Fruit fly (Drosophila melanogaster) whole organism, adult: ENCODE results near the gene Cdlc2.

ENCODE experiments used
- CG11617 ChIP-seq: fragments of 200-800 bp; sonication (Bioruptor generic); optimal IDR thresholded peaks from 2 replicates; lab custom pipeline; 2017; ENCODE audit warnings: mild to moderate bottlenecking, missing biosample characterization, missing genetic modification reagents, missing genetic modification characterization
- CG12768 ChIP-seq: fragments of 200-800 bp; sonication (Bioruptor generic); optimal IDR thresholded peaks from 2 replicates; lab custom pipeline; 2017; ENCODE audit warnings: missing biosample characterization, missing genetic modification characterization, mild to moderate bottlenecking, moderate library complexity, missing genetic modification reagents
- CG14711 ChIP-seq: fragments of 200-800 bp; sonication (Bioruptor generic); optimal IDR thresholded peaks from 2 replicates; lab custom pipeline; 2018; ENCODE audit warnings: missing biosample characterization, mild to moderate bottlenecking, missing genetic modification characterization, moderate library complexity
- CG1620 ChIP-seq: fragments of 200-800 bp; sonication (Bioruptor generic); optimal IDR thresholded peaks from 2 replicates; lab custom pipeline; 2016; ENCODE audit warnings: missing biosample characterization, missing genetic modification characterization
- CG33017 ChIP-seq: fragments of 200-800 bp; sonication (Bioruptor generic); optimal IDR thresholded peaks from 2 replicates; lab custom pipeline; 2018; ENCODE audit warnings: missing biosample characterization, mild to moderate bottlenecking, missing genetic modification characterization, moderate library complexity
- CG5204 ChIP-seq: fragments of 200-800 bp; sonication (Bioruptor generic); optimal IDR thresholded peaks from 2 replicates; lab custom pipeline; 2016; ENCODE audit warnings: missing biosample characterization, missing genetic modification characterization
- CG7045 ChIP-seq: fragments of 200-800 bp; sonication (Bioruptor generic); optimal IDR thresholded peaks from 2 replicates; lab custom pipeline; 2017; ENCODE audit warnings: missing biosample characterization, mild to moderate bottlenecking, missing genetic modification characterization
- CG7101 ChIP-seq: fragments of 200-800 bp; sonication (Bioruptor generic); optimal IDR thresholded peaks from 2 replicates; lab custom pipeline; 2018; ENCODE audit warnings: missing biosample characterization, mild to moderate bottlenecking, missing genetic modification characterization, moderate library complexity
- Clk ChIP-seq: fragments of 200-800 bp; sonication (Bioruptor generic); optimal IDR thresholded peaks from 2 replicates; lab custom pipeline; 2017; ENCODE audit warnings: missing biosample characterization, missing genetic modification characterization
- Crg-1 ChIP-seq: fragments of 200-800 bp; sonication (Bioruptor generic); optimal IDR thresholded peaks from 2 replicates; lab custom pipeline; 2016; ENCODE audit warnings: missing biosample characterization, missing genetic modification characterization
- Hr96 ChIP-seq: fragments of 200-800 bp; sonication (Bioruptor generic); optimal IDR thresholded peaks from 2 replicates; lab custom pipeline; 2016; ENCODE audit warnings: missing biosample characterization, missing genetic modification characterization
- Mnt ChIP-seq: fragments of 200-800 bp; sonication (Bioruptor generic); optimal IDR thresholded peaks from 2 replicates; lab custom pipeline; 2016; ENCODE audit warnings: missing biosample characterization, mild to moderate bottlenecking, missing genetic modification characterization
- bab1 ChIP-seq: fragments of 200-800 bp; sonication (Bioruptor generic); optimal IDR thresholded peaks from 3 replicates; lab custom pipeline; 2019; ENCODE audit warnings: missing biosample characterization, mild to moderate bottlenecking, missing genetic modification characterization, moderate library complexity
- cic ChIP-seq: fragments of 200-800 bp; sonication (Bioruptor generic); optimal IDR thresholded peaks from 2 replicates; lab custom pipeline; 2017; ENCODE audit warnings: missing biosample characterization, mild to moderate bottlenecking, missing genetic modification characterization, moderate library complexity
- cnc ChIP-seq, 2 experiments: fragments of >200 bp; optimal IDR thresholded peaks; 2 replicates each; lab custom pipeline; 2017
- kay ChIP-seq: fragments of 200-800 bp; sonication (Bioruptor generic); peaks from one replicate; lab custom pipeline; 2016; ENCODE audit warnings: missing biosample characterization, missing genetic modification characterization, borderline replicate concordance
- ovo ChIP-seq: fragments of 200-800 bp; sonication (Bioruptor generic); optimal IDR thresholded peaks from 2 replicates; lab custom pipeline; 2016; ENCODE audit warnings: missing biosample characterization, missing genetic modification characterization
- pad ChIP-seq: fragments of 200-800 bp; sonication (Bioruptor generic); optimal IDR thresholded peaks from 3 replicates; lab custom pipeline; 2017; ENCODE audit warnings: missing biosample characterization, missing genetic modification characterization, mild to moderate bottlenecking, moderate library complexity, missing genetic modification reagents
- tj ChIP-seq: fragments of 200-800 bp; sonication (Bioruptor generic); optimal IDR thresholded peaks from 3 replicates; lab custom pipeline; 2017; ENCODE audit warnings: missing biosample characterization, mild to moderate bottlenecking, missing genetic modification characterization, moderate library complexity
- toe ChIP-seq: fragments of 200-800 bp; sonication (Bioruptor generic); optimal IDR thresholded peaks from 2 replicates; lab custom pipeline; 2016; ENCODE audit warnings: missing biosample characterization, missing genetic modification characterization

The Cdlc2 gene

DNA sequence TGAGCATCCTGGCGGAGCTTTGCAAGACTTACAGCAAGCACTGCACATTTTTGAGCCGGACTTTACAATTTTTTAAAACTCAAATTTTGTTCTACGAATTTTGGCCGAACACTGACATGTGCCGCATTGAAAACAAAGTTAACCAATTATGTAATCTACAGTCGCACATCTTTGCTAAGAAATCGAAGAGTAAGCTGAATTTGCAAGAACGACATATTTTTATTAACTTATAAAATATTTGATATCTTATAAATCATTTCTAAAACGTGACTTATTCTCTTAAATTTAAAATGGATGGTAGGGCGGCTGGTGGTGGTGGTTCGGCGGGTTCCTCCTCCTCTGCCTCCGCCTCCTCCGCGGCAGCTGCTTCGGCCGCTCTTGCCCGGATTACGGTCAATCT, 8.6 kb downstream of the Cdlc2 start, which contains the start of gene CG5556:
Gene CG5556 (minus strand): TSS at position 101 of the 400 bp plus-strand sequence.
- TF ChIP-seq CG33017 = no peak
- TF ChIP-seq CG7101 = no peak
- TF ChIP-seq kay (GFP tag; lab: Kevin White, UChicago) = no peak
- TF ChIP-seq ovo (GFP tag; lab: Kevin White, UChicago) = no peak
- no peak for TF ChIP-seq tj (GFP tag; lab: Kevin White, UChicago)
- no peak for TF ChIP-seq Clk (GFP tag; lab: Kevin White, UChicago)

DNA sequence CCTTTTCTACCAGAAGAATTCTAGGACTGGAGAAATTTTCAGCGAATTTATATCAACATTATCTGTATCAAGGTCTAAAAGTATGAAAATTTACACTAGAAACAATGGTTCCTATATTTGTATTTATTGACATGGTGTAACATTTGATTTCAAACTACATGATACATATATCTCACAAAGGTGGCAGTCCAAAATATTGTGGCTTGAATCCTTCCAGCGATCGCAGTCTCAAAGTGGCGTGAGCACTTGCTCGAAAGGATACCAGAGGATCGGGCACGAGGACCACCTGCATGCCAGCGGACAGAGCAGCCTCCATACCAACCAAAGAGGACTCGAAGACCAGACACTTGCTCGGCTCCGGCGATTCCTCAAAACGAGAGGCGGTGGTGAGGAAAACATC, 9.8 kb downstream of the Cdlc2 start, which contains the start of gene CG5561:
Gene CG5561 (minus strand): TSS at position 101 of the 400 bp plus-strand sequence.
- no peak for TF ChIP-seq CG1620 (GFP tag; lab: Kevin White, UChicago)
- no peak for TF ChIP-seq Mnt (GFP tag; lab: Kevin White, UChicago)
- TF ChIP-seq cnc (optimal IDR thresholded peaks at IDR 0.05; lab: Kevin White, UChicago) = no peak
- no peak for TF ChIP-seq cic (GFP tag; lab: Kevin White, UChicago)
- no peak for TF ChIP-seq CG11617
- TF ChIP-seq ovo (GFP tag; lab: Kevin White, UChicago) = no peak
- no peak for TF ChIP-seq bab1
- TF ChIP-seq Clk (GFP tag; lab: Kevin White, UChicago) = no peak
- no peak for TF ChIP-seq CG12768 (GFP tag; lab: Kevin White, UChicago)
- no peak for TF ChIP-seq CG5204 (GFP tag; lab: Kevin White, UChicago)
- no peak for TF ChIP-seq CG7101
- TF ChIP-seq pad = no peak
- no peak for TF ChIP-seq CG7045
- TF ChIP-seq tj (GFP tag; lab: Kevin White, UChicago) = no peak

DNA sequence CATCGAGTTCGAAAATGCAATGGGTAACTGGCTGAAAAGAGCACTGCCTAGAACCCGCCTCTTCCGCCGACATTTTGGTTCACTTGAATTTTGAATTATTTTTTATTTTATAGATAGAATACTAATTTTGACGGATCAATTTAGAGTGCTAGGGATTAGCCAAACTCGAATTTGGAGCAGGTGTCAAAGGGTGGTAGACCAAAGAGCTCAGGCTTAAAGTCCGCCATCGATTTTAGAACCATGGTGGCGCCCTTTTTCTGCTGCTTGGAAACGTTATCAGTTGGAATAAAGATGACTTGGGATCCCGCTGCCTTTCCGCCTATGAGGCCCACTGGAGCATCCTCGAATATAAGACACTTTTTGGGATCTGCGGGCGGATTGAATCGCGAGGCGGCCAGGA, 10.6 kb downstream of the Cdlc2 start, which contains the start of gene CG31924:
Gene CG31924 (minus strand): TSS at position 101 of the 400 bp plus-strand sequence.
- no peak for TF ChIP-seq kay (GFP tag; lab: Kevin White, UChicago)
- TF ChIP-seq tj (GFP tag; lab: Kevin White, UChicago) = no peak
- TF ChIP-seq Hr96 (GFP tag; lab: Kevin White, UChicago) = no peak
- TF ChIP-seq Mnt (GFP tag; lab: Kevin White, UChicago) = no peak
- no peak for TF ChIP-seq CG7101
- TF ChIP-seq cic (GFP tag; lab: Kevin White, UChicago) = no peak
- TF ChIP-seq CG14711 = no peak
- no peak for TF ChIP-seq ovo (GFP tag; lab: Kevin White, UChicago)
- no peak for TF ChIP-seq CG7045
- TF ChIP-seq Clk (GFP tag; lab: Kevin White, UChicago) = no peak

DNA sequence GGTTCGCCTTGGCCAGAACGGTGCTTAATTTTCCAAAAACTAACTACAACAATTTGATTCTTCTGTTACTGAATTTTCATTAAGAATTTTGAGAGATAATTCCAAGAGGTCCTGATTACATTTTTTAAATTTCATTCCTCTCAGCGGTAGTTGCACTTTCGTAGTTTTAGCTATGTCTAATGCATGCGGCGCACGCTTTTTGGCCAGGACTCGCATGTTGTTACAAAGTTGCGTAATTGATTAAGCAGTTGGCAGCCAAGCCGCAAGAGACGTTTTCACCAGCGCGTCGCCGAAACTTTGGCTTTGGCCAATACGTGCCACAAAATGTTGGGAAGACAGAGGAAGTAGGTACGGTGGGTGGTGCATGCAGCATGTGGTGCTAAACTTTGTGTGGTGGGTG, 11.6 kb downstream of the Cdlc2 start, which contains the start of gene CG5565:
Gene CG5565 (minus strand): TSS at position 101 of the 400 bp plus-strand sequence.
- no peak for TF ChIP-seq CG14711

DNA sequence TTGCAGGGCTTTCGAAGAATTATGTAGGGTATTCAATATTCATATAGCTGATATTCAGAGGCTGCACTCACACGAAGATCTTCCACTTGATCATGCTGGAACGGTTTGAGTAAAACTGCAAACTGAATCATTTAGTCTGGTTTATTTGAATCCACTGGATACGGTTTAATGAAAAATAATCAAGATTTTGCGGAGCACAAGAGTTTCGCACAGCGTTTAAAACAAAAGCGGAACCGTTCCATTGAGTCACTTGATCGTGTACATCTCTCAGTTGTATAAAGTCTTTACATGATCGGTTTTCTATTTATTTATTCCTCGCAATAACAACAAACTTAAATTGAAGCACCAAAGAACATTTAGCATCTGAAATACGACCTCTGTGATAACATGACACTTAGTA, 15.5 kb downstream of the Cdlc2 start, which contains the start of gene CG31659:
Gene CG31659 (minus strand): TSS at position 101 of the 400 bp plus-strand sequence.
- TF ChIP-seq Hr96 (GFP tag; lab: Kevin White, UChicago) (no peak), cic (GFP tag; lab: Kevin White, UChicago) (no peak), CG12768 (GFP tag; lab: Kevin White, UChicago) (no peak), bab1 (no peak), pad (no peak), CG7045 (no peak), CG7101 (no peak), tj (GFP tag; lab: Kevin White, UChicago) (no peak), CG1620 (GFP tag; lab: Kevin White, UChicago) (no peak), CG11617 (no peak), ovo (GFP tag; lab: Kevin White, UChicago) (no peak), cnc (optimal IDR thresholded peaks at IDR 0.05; lab: Kevin White, UChicago) (no peak)

DNA sequence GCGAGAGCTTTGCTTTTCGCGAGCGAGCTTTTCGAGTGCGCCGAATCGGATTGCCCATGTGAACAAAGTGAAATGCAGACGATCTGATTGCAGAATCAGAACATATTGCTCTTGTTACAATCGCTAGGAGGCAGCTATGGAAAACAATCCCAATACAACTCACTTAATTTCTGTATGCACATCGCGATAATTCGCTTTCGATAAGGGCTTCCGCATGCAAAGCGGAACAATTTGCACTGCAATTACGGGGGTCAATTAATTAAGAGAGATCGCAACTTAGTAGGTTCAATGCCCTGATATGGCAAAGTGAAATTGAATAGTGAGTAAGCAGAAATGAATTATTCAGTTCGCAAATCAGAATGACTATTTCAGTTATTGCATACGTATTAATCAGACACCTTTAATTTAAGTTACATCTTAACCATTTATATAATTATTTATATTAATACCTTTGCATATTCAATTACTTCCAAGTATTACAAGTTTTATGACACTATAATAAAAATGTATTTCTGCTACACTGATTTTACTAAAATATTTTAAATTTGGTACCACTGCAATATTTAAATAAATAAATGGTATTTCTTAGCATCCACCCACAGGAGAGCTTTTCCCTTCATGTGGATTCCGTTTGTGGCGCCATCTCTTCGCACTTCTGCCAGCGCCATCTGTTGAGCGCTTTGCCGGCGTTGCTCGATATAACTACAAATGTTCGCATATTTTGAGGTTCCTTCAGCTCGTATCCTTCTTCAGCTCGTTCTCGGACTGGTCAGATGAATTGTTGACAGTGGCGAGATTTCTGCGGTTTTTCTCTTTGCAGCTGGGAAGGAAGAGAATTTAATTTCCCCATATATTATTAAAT, 17.8 kb downstream of the Cdlc2 start, which contains the start of gene NLaz:
Gene NLaz (minus strand): TSS at position 51 of the 862 bp plus-strand sequence.
- no peak for TF ChIP-seq CG11617
- no peak for TF ChIP-seq Crg-1
- no peak for TF ChIP-seq cic (GFP tag; lab: Kevin White, UChicago)
- peak; percentile 16 for TF ChIP-seq CG7045
- TF ChIP-seq Hr96 (GFP tag; lab: Kevin White, UChicago) = peak; percentile 58
- no peak for TF ChIP-seq CG12768 (GFP tag; lab: Kevin White, UChicago)
- no peak for TF ChIP-seq Mnt (GFP tag; lab: Kevin White, UChicago)
- TF ChIP-seq CG1620 (GFP tag; lab: Kevin White, UChicago) = no peak
- no peak for TF ChIP-seq CG14711
- TF ChIP-seq cnc (optimal IDR thresholded peaks at IDR 0.05; lab: Kevin White, UChicago) = no peak
- TF ChIP-seq bab1 = no peak
- TF ChIP-seq toe (GFP tag; lab: Kevin White, UChicago) = no peak
- TF ChIP-seq CG33017 = no peak
- TF ChIP-seq CG5204 (GFP tag; lab: Kevin White, UChicago) = peak; percentile 24
- no peak for TF ChIP-seq ovo (GFP tag; lab: Kevin White, UChicago)

DNA sequence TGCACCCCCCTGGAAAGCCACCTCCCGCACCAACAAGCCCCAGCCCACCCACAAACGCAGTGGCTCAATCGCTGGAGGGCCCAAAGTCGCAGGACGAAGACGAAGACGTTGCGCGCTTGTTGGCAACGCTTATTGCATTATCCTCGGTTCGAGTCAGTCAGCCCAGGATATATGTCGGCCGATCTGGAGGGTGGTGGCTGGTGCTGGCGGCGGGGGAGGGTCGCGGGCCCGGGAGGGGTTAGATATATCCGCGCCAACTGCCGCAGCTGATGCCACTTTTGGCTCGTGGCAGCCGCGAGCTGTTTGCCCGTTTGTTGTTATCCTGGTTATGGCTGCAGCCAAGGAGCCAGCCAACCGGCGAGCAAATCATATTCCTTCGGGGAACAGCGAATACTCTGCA, 20.8 kb downstream of the Cdlc2 start:
- no peak for TF ChIP-seq CG7045
- no peak for TF ChIP-seq CG1620 (GFP tag; lab: Kevin White, UChicago)
- TF ChIP-seq Hr96 (GFP tag; lab: Kevin White, UChicago) = no peak
- TF ChIP-seq Crg-1 = no peak
- no peak for TF ChIP-seq Clk (GFP tag; lab: Kevin White, UChicago)
- no peak for TF ChIP-seq cnc (optimal IDR thresholded peaks at IDR 0.05; lab: Kevin White, UChicago)
- TF ChIP-seq CG14711 = no peak
- no peak for TF ChIP-seq tj (GFP tag; lab: Kevin White, UChicago)
- TF ChIP-seq toe (GFP tag; lab: Kevin White, UChicago) = no peak
- TF ChIP-seq pad = no peak
- TF ChIP-seq CG33017 = no peak
- TF ChIP-seq kay (GFP tag; lab: Kevin White, UChicago) = no peak
- TF ChIP-seq Mnt (GFP tag; lab: Kevin White, UChicago) = no peak
- TF ChIP-seq CG5204 (GFP tag; lab: Kevin White, UChicago) = no peak
- no peak for TF ChIP-seq bab1
- TF ChIP-seq ovo (GFP tag; lab: Kevin White, UChicago) = no peak
- no peak for TF ChIP-seq CG12768 (GFP tag; lab: Kevin White, UChicago)
- no peak for TF ChIP-seq CG11617
